Fruit fly (Drosophila melanogaster): Measurements from ENCODE around the gene IPIP.

dm6 chr2L:6088371-6089365, 40.9 kb downstream of the IPIP start:
- TF ChIP-seq psq (optimal IDR thresholded peaks at IDR 0.05) (no peak), h (optimal IDR thresholded peaks at IDR 0.05) (no peak), ttk (optimal IDR thresholded peaks at IDR 0.05) (no peak), Sin3A (optimal IDR thresholded peaks at IDR 0.05) (no peak), Myc (optimal IDR thresholded peaks at IDR 0.05) (no peak), insv (optimal IDR thresholded peaks at IDR 0.05) (no peak)
